Worm (Caenorhabditis elegans) whole organism, late embryonic: ENCODE results near the gene T07D4.5.
A peak's percentile ranks its signal among the peaks of the same experiment; 100 is the strongest.

Experiments
- C38D4.7 ChIP-seq: fragments of 200-800 bp; sonication (Bioruptor generic); optimal IDR thresholded peaks from 2 replicates; lab custom pipeline; 2018; ENCODE audit warnings: mild to moderate bottlenecking, missing genetic modification characterization, moderate library complexity, missing compliant biosample characterization
- F13H6.1 ChIP-seq: sonication (generic microtip); optimal IDR thresholded peaks from 2 replicates; lab custom pipeline; 2016; ENCODE audit warnings: missing genetic modification characterization, missing compliant biosample characterization
- K02D7.2 ChIP-seq: sonication (generic microtip); optimal IDR thresholded peaks from 2 replicates; lab custom pipeline; 2017; ENCODE audit warnings: mild to moderate bottlenecking, missing genetic modification characterization, missing compliant biosample characterization
- ahr-1 ChIP-seq: sonication (generic microtip); optimal IDR thresholded peaks from 2 replicates; lab custom pipeline; 2016; ENCODE audit warnings: missing genetic modification characterization, missing compliant biosample characterization
- ama-1 ChIP-seq: fragments of 150-350 bp; optimal IDR thresholded peaks from 2 replicates; lab custom pipeline; 2014
- ceh-14 ChIP-seq: sonication (generic microtip); optimal IDR thresholded peaks from 2 replicates; lab custom pipeline; 2016; ENCODE audit warnings: missing genotype, missing genetic modification characterization, missing compliant biosample characterization
- ceh-19 ChIP-seq: fragments of 200-800 bp; sonication (Bioruptor generic); optimal IDR thresholded peaks from 2 replicates; lab custom pipeline; 2018; ENCODE audit warnings: mild to moderate bottlenecking, missing genetic modification characterization, missing compliant biosample characterization
- ceh-22 ChIP-seq: sonication (generic microtip); optimal IDR thresholded peaks from 2 replicates; lab custom pipeline; 2017; ENCODE audit warnings: missing biosample characterization, missing genetic modification characterization
- ceh-24 ChIP-seq: sonication (generic microtip); optimal IDR thresholded peaks from 2 replicates; lab custom pipeline; 2016; ENCODE audit warnings: mild to moderate bottlenecking, missing genetic modification characterization, missing compliant biosample characterization
- ceh-30 ChIP-seq: fragments of 150-350 bp; optimal IDR thresholded peaks from 2 replicates; lab custom pipeline; 2014; ENCODE audit warnings: missing biosample characterization, missing genetic modification characterization
- ceh-45 ChIP-seq: fragments of 200-800 bp; sonication (Bioruptor generic); IDR thresholded peaks from 2 replicates; pipeline ENCODE4 v1.3.6; 2022; ENCODE audit warnings: missing genetic modification reagents, missing genetic modification characterization, missing compliant biosample characterization
- ceh-48 ChIP-seq: sonication (generic microtip); optimal IDR thresholded peaks from 2 replicates; lab custom pipeline; 2016; ENCODE audit warnings: missing genetic modification characterization, inconsistent platforms, missing compliant biosample characterization
- ceh-6 ChIP-seq: fragments of 200-800 bp; sonication (Bioruptor generic); optimal IDR thresholded peaks from 2 replicates; lab custom pipeline; 2018; ENCODE audit warnings: mild to moderate bottlenecking, missing genetic modification characterization, missing compliant biosample characterization
- che-1 ChIP-seq: sonication (generic microtip); optimal IDR thresholded peaks from 2 replicates; lab custom pipeline; 2016; ENCODE audit warnings: mild to moderate bottlenecking, missing genetic modification characterization, missing compliant biosample characterization
- dmd-4 ChIP-seq: sonication (generic microtip); optimal IDR thresholded peaks from 2 replicates; lab custom pipeline; 2016; ENCODE audit warnings: borderline replicate concordance, missing genetic modification characterization, missing compliant biosample characterization
- dve-1 ChIP-seq: sonication (generic microtip); optimal IDR thresholded peaks from 2 replicates; lab custom pipeline; 2017; ENCODE audit warnings: antibody characterized with exemption, mild to moderate bottlenecking, missing genetic modification characterization, missing compliant biosample characterization
- elt-2 ChIP-seq: sonication (generic microtip); optimal IDR thresholded peaks from 2 replicates; lab custom pipeline; 2016; ENCODE audit warnings: missing genetic modification reagents, missing genetic modification characterization, missing compliant biosample characterization
- elt-4 ChIP-seq: sonication (generic microtip); optimal IDR thresholded peaks from 2 replicates; lab custom pipeline; 2016; ENCODE audit warnings: missing genetic modification characterization, missing compliant biosample characterization
- eyg-1 ChIP-seq: sonication (generic microtip); optimal IDR thresholded peaks from 2 replicates; lab custom pipeline; 2016; ENCODE audit warnings: missing genotype, missing genetic modification characterization, missing compliant biosample characterization
- fax-1 ChIP-seq: sonication (generic microtip); optimal IDR thresholded peaks from 2 replicates; lab custom pipeline; 2016; ENCODE audit warnings: missing genotype, missing genetic modification characterization, missing compliant biosample characterization
- fkh-10 ChIP-seq: fragments of 150-350 bp; optimal IDR thresholded peaks from 2 replicates; lab custom pipeline; 2014; ENCODE audit warnings: missing biosample characterization, missing genetic modification reagents, missing genetic modification characterization
- gmeb-2 ChIP-seq: sonication (generic microtip); optimal IDR thresholded peaks from 2 replicates; lab custom pipeline; 2016; ENCODE audit warnings: missing genetic modification characterization, inconsistent platforms, missing compliant biosample characterization
- hlh-13 ChIP-seq: fragments of 200-800 bp; sonication (Bioruptor generic); optimal IDR thresholded peaks from 2 replicates; lab custom pipeline; 2018; ENCODE audit warnings: mild to moderate bottlenecking, missing genetic modification characterization, missing compliant biosample characterization
- hlh-15 ChIP-seq: sonication (generic microtip); optimal IDR thresholded peaks from 2 replicates; lab custom pipeline; 2016; ENCODE audit warnings: missing genetic modification characterization, missing compliant biosample characterization
- hlh-30 ChIP-seq: sonication (generic microtip); optimal IDR thresholded peaks from 2 replicates; lab custom pipeline; 2017; ENCODE audit warnings: antibody characterized with exemption, missing genetic modification characterization, missing compliant biosample characterization; ENCODE audit not compliant: insufficient read depth
- hlh-6 ChIP-seq: sonication (generic microtip); optimal IDR thresholded peaks from 2 replicates; lab custom pipeline; 2016; ENCODE audit warnings: missing genotype, missing genetic modification characterization, missing compliant biosample characterization
- hlh-8 ChIP-seq: sonication (generic microtip); optimal IDR thresholded peaks from 2 replicates; lab custom pipeline; 2016; ENCODE audit warnings: missing genotype, missing genetic modification characterization, missing compliant biosample characterization
- madf-2 ChIP-seq: sonication (generic microtip); optimal IDR thresholded peaks from 2 replicates; lab custom pipeline; 2017; ENCODE audit warnings: missing genetic modification characterization, missing compliant biosample characterization
- nfya-1 ChIP-seq: sonication (generic microtip); optimal IDR thresholded peaks from 2 replicates; lab custom pipeline; 2017; ENCODE audit warnings: missing genetic modification characterization, mild to moderate bottlenecking, missing compliant biosample characterization, antibody characterized with exemption, moderate library complexity
- nhr-11 ChIP-seq: fragments of 150-350 bp; optimal IDR thresholded peaks from 2 replicates; lab custom pipeline; 2014; ENCODE audit warnings: missing biosample characterization, missing genetic modification characterization
- nhr-232 ChIP-seq: sonication (generic microtip); optimal IDR thresholded peaks from 2 replicates; lab custom pipeline; 2016; ENCODE audit warnings: missing genetic modification characterization, missing compliant biosample characterization
- odd-2 ChIP-seq: sonication (generic microtip); optimal IDR thresholded peaks from 2 replicates; lab custom pipeline; 2017; ENCODE audit warnings: antibody characterized with exemption, mild to moderate bottlenecking, missing genetic modification characterization, missing compliant biosample characterization
- rnt-1 ChIP-seq: sonication (generic microtip); optimal IDR thresholded peaks from 2 replicates; lab custom pipeline; 2016; ENCODE audit warnings: missing genetic modification characterization, missing compliant biosample characterization
- sdc-2 ChIP-seq: sonication (generic microtip); optimal IDR thresholded peaks from 2 replicates; lab custom pipeline; 2016; ENCODE audit warnings: missing genotype, missing genetic modification characterization, missing compliant biosample characterization
- syd-9 ChIP-seq: sonication (generic microtip); optimal IDR thresholded peaks from 2 replicates; lab custom pipeline; 2016; ENCODE audit warnings: mild to moderate bottlenecking, missing genetic modification characterization, moderate library complexity, missing compliant biosample characterization
- unc-86 ChIP-seq: sonication (generic microtip); optimal IDR thresholded peaks from 2 replicates; lab custom pipeline; 2016; ENCODE audit warnings: missing genetic modification characterization, missing compliant biosample characterization
- ztf-16 ChIP-seq: sonication (generic microtip); optimal IDR thresholded peaks from 2 replicates; lab custom pipeline; 2017; ENCODE audit warnings: missing genetic modification characterization, missing compliant biosample characterization

Gene T07D4.5

DNA sequence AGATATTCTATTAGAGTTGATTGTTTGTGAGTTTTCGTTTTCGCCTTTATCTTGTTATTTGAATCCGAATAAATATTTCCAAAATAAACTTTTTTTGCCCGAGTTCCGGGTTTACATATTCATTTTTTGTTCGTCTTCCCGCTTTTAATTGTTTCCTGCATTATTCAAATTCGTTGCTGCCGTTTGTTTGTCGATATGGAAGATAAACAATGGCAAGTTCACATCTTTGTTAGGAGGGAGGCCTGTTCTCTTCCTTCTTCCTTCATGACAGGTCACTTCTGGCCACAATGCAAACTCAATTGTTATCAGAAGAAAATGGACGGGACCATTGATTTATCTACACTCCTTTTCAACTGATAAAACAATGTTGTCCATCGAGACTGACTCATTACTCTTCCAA, 5.5 kb upstream of the T07D4.5 start:
- no peak for TF ChIP-seq ztf-16 (tag; lab: Kevin White, UChicago)
- no peak for TF ChIP-seq ama-1 (lab: Kevin White, UChicago)
- no peak for TF ChIP-seq fkh-10 (GFP tag; lab: Kevin White, UChicago)
- no peak for TF ChIP-seq hlh-13
- peak; percentile 80 for TF ChIP-seq elt-2
- no peak for TF ChIP-seq sdc-2 (tag; lab: Kevin White, UChicago)

ce11 chrII:8883559-8883958, 573 bp downstream of the T07D4.5 start, which contains the start of gene rha-1:
Gene rha-1 (minus strand): TSS chrII:8883659.
- TF ChIP-seq ceh-19 (no peak), dve-1 (tag; lab: Kevin White, UChicago) (no peak), hlh-6 (tag; lab: Kevin White, UChicago) (no peak), ztf-16 (tag; lab: Kevin White, UChicago) (no peak), ceh-22 (tag; lab: Kevin White, UChicago) (no peak), ceh-24 (tag; lab: Kevin White, UChicago) (no peak), gmeb-2 (tag; lab: Kevin White, UChicago) (no peak), unc-86 (tag; lab: Kevin White, UChicago) (no peak), hlh-15 (tag; lab: Kevin White, UChicago) (no peak), ceh-30 (tag; lab: Kevin White, UChicago) (no peak), fax-1 (tag; lab: Kevin White, UChicago) (no peak), dmd-4 (tag; lab: Kevin White, UChicago) (no peak), ceh-48 (tag; lab: Kevin White, UChicago) (no peak), nhr-11 (tag; lab: Kevin White, UChicago) (no peak), C38D4.7 (GFP tag; lab: Kevin White, UChicago) (no peak), K02D7.2 (no peak), eyg-1 (no peak), syd-9 (tag; lab: Kevin White, UChicago) (no peak)

DNA sequence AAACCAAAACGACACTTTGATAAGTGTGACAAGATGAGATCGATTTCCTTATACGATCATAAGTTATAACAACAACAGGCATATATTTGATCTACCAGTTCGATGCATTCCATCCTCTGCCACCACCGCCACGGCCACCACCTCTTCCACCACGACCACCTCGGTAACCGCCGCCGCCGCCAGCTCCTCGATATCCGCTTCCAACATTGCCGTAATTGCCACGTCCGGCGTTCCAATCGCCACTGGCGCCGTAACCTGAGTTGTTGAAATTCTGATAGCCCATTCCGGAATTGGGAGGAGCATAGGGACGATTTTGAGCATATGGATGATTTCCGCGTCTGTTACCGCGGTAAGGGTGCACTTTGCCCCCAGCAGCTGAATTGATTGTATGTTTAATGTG, 5.6 kb downstream of the T07D4.5 start:
- TF ChIP-seq odd-2 (tag; lab: Kevin White, UChicago): no peak
- TF ChIP-seq ceh-14 (tag; lab: Kevin White, UChicago): no peak
- no peak for TF ChIP-seq fkh-10 (GFP tag; lab: Kevin White, UChicago)
- no peak for TF ChIP-seq elt-4 (tag; lab: Kevin White, UChicago)
- no peak for TF ChIP-seq ceh-45
- TF ChIP-seq ahr-1 (tag; lab: Kevin White, UChicago): no peak
- TF ChIP-seq hlh-8 (tag; lab: Kevin White, UChicago): no peak
- no peak for TF ChIP-seq ceh-6 (GFP tag; lab: Kevin White, UChicago)
- no peak for TF ChIP-seq fax-1 (tag; lab: Kevin White, UChicago)
- no peak for TF ChIP-seq elt-2
- TF ChIP-seq rnt-1 (tag; lab: Kevin White, UChicago): no peak
- TF ChIP-seq F13H6.1 (tag; lab: Kevin White, UChicago): no peak
- TF ChIP-seq hlh-30: no peak
- no peak for TF ChIP-seq nfya-1 (tag; lab: Kevin White, UChicago)
- no peak for TF ChIP-seq che-1 (tag; lab: Kevin White, UChicago)
- no peak for TF ChIP-seq gmeb-2 (tag; lab: Kevin White, UChicago)
- no peak for TF ChIP-seq madf-2 (tag; lab: Kevin White, UChicago)
- no peak for TF ChIP-seq nhr-232
- TF ChIP-seq dve-1 (tag; lab: Kevin White, UChicago): no peak
